Worm (Caenorhabditis elegans) whole organism, young adult: ENCODE measurements around the gene Y75D11A.2.

ENCODE experiments used
- Y53F4B.3 ChIP-seq: fragments of 200-800 bp; sonication (Bioruptor generic); IDR thresholded peaks from 2 replicates; pipeline ENCODE4 v1.3.6; 2022; ENCODE audit warnings: missing genetic modification reagents, missing genetic modification characterization, missing compliant biosample characterization
- ceh-58 ChIP-seq: fragments of 200-800 bp; sonication (Bioruptor generic); IDR thresholded peaks from 2 replicates; pipeline ENCODE4 v1.3.6; 2022; ENCODE audit warnings: missing genetic modification characterization, missing compliant biosample characterization
- nfya-1 ChIP-seq: sonication (generic microtip); optimal IDR thresholded peaks from 2 replicates; lab custom pipeline; 2017; ENCODE audit warnings: antibody characterized with exemption, missing compliant biosample characterization, missing genetic modification characterization, borderline replicate concordance; ENCODE audit not compliant: insufficient read depth
- pha-4 ChIP-seq: fragments of 150-350 bp; sonication (generic microtip); optimal IDR thresholded peaks from 2 replicates; lab custom pipeline; 2014; ENCODE audit warnings: missing biosample characterization, missing genetic modification reagents, missing genetic modification characterization
- unc-130 ChIP-seq: sonication (generic microtip); optimal IDR thresholded peaks from 2 replicates; lab custom pipeline; 2016; ENCODE audit warnings: missing genetic modification reagents, missing genetic modification characterization, missing compliant biosample characterization

DNA sequence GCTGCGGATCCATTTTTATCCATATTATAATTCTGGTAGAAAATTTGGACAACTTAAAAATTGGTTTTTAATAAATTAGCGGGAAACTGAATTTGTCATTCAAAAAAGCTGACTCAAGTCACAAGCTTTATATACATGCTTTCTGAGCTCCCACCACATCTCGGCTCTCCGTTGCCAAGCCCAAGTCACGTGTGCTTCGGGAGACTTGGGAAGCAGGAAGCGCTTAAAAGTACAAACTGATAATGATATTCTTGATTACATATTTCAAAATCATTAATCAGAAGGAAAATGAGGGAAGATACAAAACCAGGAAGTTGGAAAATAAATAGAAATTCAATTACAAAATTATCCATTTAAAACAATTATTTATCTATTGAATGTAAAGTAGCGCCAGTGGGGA, 35.4 kb downstream of the Y75D11A.2 start, which contains the start of gene elc-2:
- TF ChIP-seq Y53F4B.3: no peak
- no peak for TF ChIP-seq pha-4
- TF ChIP-seq nfya-1 (tag; lab: Kevin White, UChicago): no peak
- no peak for TF ChIP-seq ceh-58 (GFP tag; lab: Robert Waterston, UW)
- no peak for TF ChIP-seq unc-130
